Worm (Caenorhabditis elegans) whole organism, midembryonic: ENCODE measurements around the gene nhr-267.
"Not testable (repeated sequence)": the region's sequence is repeated elsewhere in the genome, so short reads cannot be mapped to it uniquely, and the experiment has no call there.

Experiments used
- T22C8.4 ChIP-seq: fragments of 200-800 bp; sonication (Bioruptor generic); IDR thresholded peaks from 2 replicates; pipeline ENCODE4 v1.3.6; 2022; ENCODE audit warnings: missing genetic modification characterization, missing compliant biosample characterization
- cog-1 ChIP-seq: sonication (generic microtip); optimal IDR thresholded peaks from 2 replicates; lab custom pipeline; 2016; ENCODE audit warnings: missing genetic modification characterization, missing compliant biosample characterization
- flt-1 ChIP-seq: fragments of 200-800 bp; sonication (Bioruptor generic); IDR thresholded peaks from 2 replicates; pipeline ENCODE4 v1.3.6; 2022; ENCODE audit warnings: missing genetic modification characterization, missing compliant biosample characterization
- klf-2 ChIP-seq: fragments of 200-800 bp; sonication (Bioruptor generic); conservative IDR thresholded peaks from 2 replicates; pipeline ENCODE4 v1.3.6; 2022; ENCODE audit warnings: missing genetic modification reagents, missing genetic modification characterization, missing compliant biosample characterization
- med-1 ChIP-seq: sonication (generic microtip); optimal IDR thresholded peaks from 2 replicates; lab custom pipeline; 2017; ENCODE audit warnings: missing genetic modification characterization, mild to moderate bottlenecking, missing compliant biosample characterization, antibody characterized with exemption, missing genetic modification reagents; ENCODE audit not compliant: insufficient read depth
- ref-1 ChIP-seq: fragments of 200-800 bp; sonication (Bioruptor generic); conservative IDR thresholded peaks from 2 replicates; pipeline ENCODE4 v1.3.6; 2022; ENCODE audit warnings: missing genetic modification reagents, missing genetic modification characterization, missing compliant biosample characterization
- tab-1 ChIP-seq: fragments of 200-800 bp; sonication (Bioruptor generic); IDR thresholded peaks from 2 replicates; pipeline ENCODE4 v1.3.6; 2022; ENCODE audit warnings: missing genetic modification characterization, missing compliant biosample characterization
- ztf-23 ChIP-seq: fragments of 200-800 bp; sonication (Bioruptor generic); IDR thresholded peaks from 2 replicates; pipeline ENCODE4 v1.3.6; 2022; ENCODE audit warnings: missing genetic modification reagents, missing genetic modification characterization, missing compliant biosample characterization
- ztf-29 ChIP-seq: fragments of 200-800 bp; sonication (Bioruptor generic); IDR thresholded peaks from 2 replicates; pipeline ENCODE4 v1.3.6; 2022; ENCODE audit warnings: missing genetic modification reagents, missing genetic modification characterization, missing compliant biosample characterization

The nhr-267 gene

DNA sequence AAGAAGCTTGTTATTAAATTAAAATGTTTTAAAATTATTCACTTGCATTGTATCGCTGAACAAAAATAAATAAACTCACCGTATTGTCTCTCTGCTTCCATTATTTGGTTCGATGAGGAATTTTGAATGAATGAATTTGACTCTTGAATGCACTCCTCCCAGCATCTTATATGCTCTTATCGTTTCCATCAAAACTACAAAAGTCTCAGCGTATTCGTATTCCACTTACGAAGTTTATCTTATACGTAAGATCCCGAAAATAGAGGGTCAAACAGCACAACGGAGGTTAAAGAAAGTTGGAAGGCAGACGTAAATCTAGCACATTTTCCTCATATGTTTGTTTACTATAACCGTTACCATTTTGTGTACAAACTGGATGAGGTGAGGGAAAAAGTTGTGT is at the start of gene nhr-267:
nhr-267 (minus strand) TSS at position 101 of the 400 bp plus-strand sequence.
- not testable (repeated sequence) for TF ChIP-seq ztf-29; med-1 (GFP tag; lab: Kevin White, UChicago); klf-2

DNA sequence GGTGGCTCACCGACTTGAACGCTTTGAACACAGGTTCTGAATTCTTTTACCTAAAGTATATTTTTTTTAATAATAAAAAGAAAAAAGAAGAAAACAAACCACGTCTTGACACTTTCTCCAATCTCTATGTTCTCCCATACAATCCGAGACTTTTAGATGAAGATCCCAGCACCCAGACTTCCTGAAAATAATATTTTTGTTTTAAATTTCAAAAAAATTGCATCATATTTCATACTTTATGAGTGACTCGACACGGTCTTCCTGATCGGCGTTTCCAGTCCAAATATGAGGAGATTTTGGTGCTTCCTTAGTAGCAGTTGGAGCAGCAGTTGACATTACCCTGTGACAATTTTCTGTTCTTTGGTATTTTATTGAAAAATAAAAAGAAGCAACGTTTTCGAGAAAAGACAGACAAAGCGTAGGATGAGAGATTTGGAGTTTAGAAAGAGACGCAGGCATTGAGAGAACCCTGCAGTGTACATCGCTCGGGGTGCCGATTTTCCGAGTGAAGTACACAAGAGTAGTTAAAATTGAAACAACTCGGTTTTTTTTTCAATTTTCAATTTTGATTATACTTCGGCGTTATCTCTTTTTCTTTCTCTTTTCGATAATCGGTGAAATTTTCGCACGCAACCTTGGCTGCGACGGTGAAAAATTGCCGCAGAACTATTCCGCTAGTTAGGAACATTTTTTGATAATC is 49.5 kb upstream of the nhr-267 start, which contains the start of the genes coa-4 and T20D3.14:
coa-4 (minus strand) TSS at position 51 of the 700 bp plus-strand sequence.
T20D3.14 (minus strand) TSS at position 358 of the 700 bp plus-strand sequence.
- TF ChIP-seq klf-2 (no peak), ztf-29 (no peak), ref-1 (GFP tag; lab: Robert Waterston, UW) (no peak), med-1 (GFP tag; lab: Kevin White, UChicago) (no peak), T22C8.4 (GFP tag; lab: Robert Waterston, UW) (no peak), cog-1 (tag; lab: Kevin White, UChicago) (no peak)

DNA sequence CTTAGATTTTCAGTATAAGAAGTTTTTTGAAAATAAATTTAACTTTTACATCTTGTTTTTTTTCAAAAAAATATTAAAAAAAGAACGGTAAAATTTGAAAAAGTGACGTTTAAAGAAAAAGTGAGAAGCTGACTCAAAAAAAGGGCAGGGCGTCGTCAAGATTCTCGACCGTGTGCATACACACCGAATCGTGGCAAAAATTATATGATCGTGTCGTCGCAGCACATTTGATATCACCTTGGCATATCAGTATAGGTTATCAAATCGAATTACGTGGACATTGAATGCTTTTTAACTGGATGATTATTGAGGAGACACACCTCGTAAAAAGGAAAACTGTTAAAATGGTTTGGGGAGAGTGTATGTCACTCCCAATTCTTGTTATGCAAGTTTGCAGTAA is 46.8 kb upstream of the nhr-267 start:
- TF ChIP-seq klf-2 (no peak), med-1 (GFP tag; lab: Kevin White, UChicago) (no peak), tab-1 (GFP tag; lab: Robert Waterston, UW) (no peak), ztf-29 (no peak), flt-1 (GFP tag; lab: Robert Waterston, UW) (no peak), T22C8.4 (GFP tag; lab: Robert Waterston, UW) (no peak), cog-1 (tag; lab: Kevin White, UChicago) (no peak), ref-1 (GFP tag; lab: Robert Waterston, UW) (no peak), ztf-23 (no peak)

DNA sequence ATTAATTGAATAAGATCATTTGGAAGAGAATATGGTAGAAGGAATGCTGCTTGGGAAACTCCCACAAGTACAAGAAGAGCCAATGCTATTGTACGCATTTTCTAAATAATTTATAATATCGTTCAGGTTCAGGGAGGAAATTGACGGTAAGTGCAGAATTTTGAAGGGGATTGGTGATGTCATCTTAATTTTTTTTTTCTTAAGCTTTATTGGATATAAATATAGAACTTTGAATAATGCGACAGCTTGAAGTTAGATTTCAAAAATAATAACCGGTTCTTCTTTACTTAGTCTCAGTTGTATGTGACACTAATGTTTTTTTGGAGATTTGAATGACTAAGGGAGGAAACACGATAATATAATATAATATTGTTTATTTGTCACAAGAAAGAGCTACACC is 44.5 kb upstream of the nhr-267 start, which contains the start of gene nspg-7.1:
nspg-7.1 (minus strand) TSS at position 101 of the 400 bp plus-strand sequence.
- TF ChIP-seq ref-1 (GFP tag; lab: Robert Waterston, UW) (no peak), klf-2 (no peak), flt-1 (GFP tag; lab: Robert Waterston, UW) (no peak), ztf-29 (no peak), tab-1 (GFP tag; lab: Robert Waterston, UW) (no peak), med-1 (GFP tag; lab: Kevin White, UChicago) (no peak), T22C8.4 (GFP tag; lab: Robert Waterston, UW) (no peak), cog-1 (tag; lab: Kevin White, UChicago) (no peak), ztf-23 (no peak)

DNA sequence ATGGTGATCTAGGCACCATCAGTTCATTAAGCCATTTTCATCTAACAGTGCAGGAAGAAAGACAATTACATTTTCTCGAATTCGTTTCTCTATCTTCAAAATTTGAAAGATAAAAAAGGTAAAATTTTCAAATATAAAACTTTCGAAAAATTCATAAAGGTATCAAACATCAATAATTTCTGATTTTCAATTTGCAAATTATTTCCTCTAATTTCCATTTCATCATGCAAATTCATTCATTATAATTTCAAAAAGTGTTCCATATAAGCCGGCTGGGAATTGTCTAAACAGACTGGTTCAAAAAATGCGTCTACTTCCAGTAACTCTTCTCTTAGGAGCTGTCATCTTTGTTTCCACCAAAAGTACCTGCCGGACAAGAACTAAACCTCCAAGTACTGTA is 41.5 kb upstream of the nhr-267 start, which contains the start of gene clec-183:
clec-183 (plus strand) TSS at position 301 of the 400 bp plus-strand sequence.
- no peak for TF ChIP-seq ref-1 (GFP tag; lab: Robert Waterston, UW)
- TF ChIP-seq tab-1 (GFP tag; lab: Robert Waterston, UW): no peak

DNA sequence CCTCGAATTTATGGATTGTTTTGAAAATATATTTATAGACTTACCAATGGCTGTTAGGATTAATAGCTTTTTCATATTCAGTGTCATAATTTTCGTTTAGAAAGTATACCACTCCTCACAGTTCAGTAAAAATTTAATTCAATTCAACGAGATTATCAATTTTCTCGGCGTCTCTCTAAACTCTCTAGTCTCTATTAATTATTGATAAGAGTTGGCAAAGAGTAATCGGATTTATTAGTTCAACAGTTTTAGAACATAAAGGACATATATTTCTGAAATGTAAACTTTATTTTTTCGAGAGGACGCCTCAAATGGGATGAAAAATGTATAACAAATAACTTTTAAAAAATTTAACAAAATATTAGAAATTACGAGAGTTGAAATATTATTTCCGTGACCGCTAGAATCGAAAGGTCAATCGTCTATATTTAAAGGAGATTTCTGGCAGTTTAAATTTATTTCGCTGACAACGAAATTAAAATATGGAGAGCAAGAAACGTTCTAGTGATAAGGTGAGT is 37.8 kb upstream of the nhr-267 start, which contains the start of the genes nspg-11 and F49C12.15:
nspg-11 (minus strand) TSS at position 101 of the 518 bp plus-strand sequence.
F49C12.15 (plus strand) TSS at position 468 of the 518 bp plus-strand sequence.
- TF ChIP-seq cog-1 (tag; lab: Kevin White, UChicago): no peak
- TF ChIP-seq ztf-29: no peak
- TF ChIP-seq ztf-23: no peak
- no peak for TF ChIP-seq ref-1 (GFP tag; lab: Robert Waterston, UW)
- TF ChIP-seq med-1 (GFP tag; lab: Kevin White, UChicago): no peak
- no peak for TF ChIP-seq flt-1 (GFP tag; lab: Robert Waterston, UW)
- TF ChIP-seq klf-2: no peak
- no peak for TF ChIP-seq T22C8.4 (GFP tag; lab: Robert Waterston, UW)
- no peak for TF ChIP-seq tab-1 (GFP tag; lab: Robert Waterston, UW)

DNA sequence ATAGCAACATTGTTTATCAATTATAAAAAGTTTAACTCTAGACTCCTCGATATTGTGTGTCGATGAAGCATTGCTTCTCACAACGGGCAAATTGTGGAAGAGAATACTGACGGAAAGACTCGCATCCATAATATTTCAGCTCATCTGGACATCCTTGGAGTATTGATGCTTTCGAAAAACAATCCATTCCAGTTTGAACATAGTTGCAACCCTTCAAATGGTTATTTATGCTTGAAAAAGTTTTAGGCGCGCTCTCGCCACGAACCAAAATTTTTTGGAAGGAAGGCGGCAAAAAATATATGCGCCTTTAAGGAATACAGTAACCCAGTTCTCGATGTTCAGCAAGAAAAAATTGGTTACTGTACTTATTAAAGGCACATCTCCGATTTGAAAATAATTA is 36.3 kb upstream of the nhr-267 start:
- TF ChIP-seq klf-2 (no peak), T22C8.4 (GFP tag; lab: Robert Waterston, UW) (no peak), cog-1 (tag; lab: Kevin White, UChicago) (no peak), tab-1 (GFP tag; lab: Robert Waterston, UW) (no peak), flt-1 (GFP tag; lab: Robert Waterston, UW) (no peak), ztf-29 (no peak), ztf-23 (no peak), med-1 (GFP tag; lab: Kevin White, UChicago) (no peak), ref-1 (GFP tag; lab: Robert Waterston, UW) (no peak)

DNA sequence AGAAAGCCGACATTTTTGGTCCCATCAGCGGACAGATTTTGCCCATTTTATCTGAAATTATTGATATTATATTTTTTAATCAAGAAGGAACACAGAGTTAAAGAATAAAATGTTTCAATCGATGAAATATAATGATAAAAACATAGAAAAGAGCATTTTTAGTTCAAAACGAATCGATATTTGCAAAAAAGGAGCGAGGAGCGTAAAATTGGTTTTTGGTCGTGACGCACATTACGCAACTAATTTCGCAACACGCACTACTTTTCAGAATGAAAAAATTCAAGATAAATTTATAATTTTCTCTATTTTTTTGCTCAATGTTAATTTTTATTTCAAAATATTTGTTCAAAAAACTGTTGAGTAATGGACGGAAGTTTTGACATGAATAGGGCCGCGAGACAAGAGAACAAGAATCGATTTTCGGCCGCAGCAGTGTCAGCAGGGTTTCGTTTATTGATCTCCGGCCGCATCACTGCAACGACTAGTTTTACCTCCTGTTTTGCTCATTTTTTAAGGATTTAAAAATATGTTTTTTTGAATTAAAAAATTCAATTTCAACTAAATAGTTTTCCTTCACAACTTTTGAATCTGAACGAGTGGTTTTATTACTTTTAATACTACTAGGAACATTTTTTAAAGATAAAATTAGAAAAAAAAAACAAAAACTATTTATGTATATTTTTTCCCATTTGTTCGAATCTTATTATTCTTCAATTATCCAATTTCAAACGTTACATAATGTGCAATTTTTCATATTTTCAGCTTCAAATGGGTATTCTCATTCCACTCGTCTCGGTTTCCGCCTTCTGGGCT is 35.0 kb upstream of the nhr-267 start, which contains the start of the genes F49C12.12 and vha-17:
F49C12.12 (minus strand) TSS at position 51 of the 813 bp plus-strand sequence.
vha-17 (plus strand) TSS at position 763 of the 813 bp plus-strand sequence.
- TF ChIP-seq cog-1 (tag; lab: Kevin White, UChicago): no peak
- TF ChIP-seq klf-2: no peak
- TF ChIP-seq T22C8.4 (GFP tag; lab: Robert Waterston, UW): 0 out of 2 replicates have a peak, but pooled peaks have one; percentile 46

DNA sequence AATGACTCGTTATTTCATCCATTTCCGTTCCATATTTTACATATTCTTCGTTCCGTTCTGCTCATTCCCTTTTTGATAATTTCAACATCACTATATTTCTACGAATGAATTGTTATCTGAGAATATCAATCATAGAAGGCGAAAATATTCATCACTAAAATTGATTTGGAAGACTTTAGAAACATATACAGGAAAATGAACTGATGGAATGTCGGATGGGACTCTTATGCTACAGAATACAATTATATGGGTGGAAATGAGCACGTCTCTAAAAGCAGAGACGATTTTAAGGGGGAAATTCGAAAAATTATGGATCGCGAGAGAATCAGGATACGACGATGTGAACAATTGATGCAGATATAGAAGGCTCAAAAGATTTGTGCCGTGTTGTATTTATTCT is 33.8 kb upstream of the nhr-267 start:
- TF ChIP-seq klf-2: no peak
- TF ChIP-seq ztf-23: no peak
- TF ChIP-seq flt-1 (GFP tag; lab: Robert Waterston, UW): no peak
- TF ChIP-seq ref-1 (GFP tag; lab: Robert Waterston, UW): no peak
- no peak for TF ChIP-seq med-1 (GFP tag; lab: Kevin White, UChicago)
- no peak for TF ChIP-seq ztf-29
- TF ChIP-seq cog-1 (tag; lab: Kevin White, UChicago): no peak
- TF ChIP-seq T22C8.4 (GFP tag; lab: Robert Waterston, UW): no peak
- TF ChIP-seq tab-1 (GFP tag; lab: Robert Waterston, UW): no peak
